Worm (Caenorhabditis elegans) whole organism, late embryonic: ENCODE data around the gene F09C6.13.

ENCODE experiments used
- C08G9.2 ChIP-seq: sonication (generic microtip); optimal IDR thresholded peaks from 2 replicates; lab custom pipeline; 2016; ENCODE audit warnings: mild to moderate bottlenecking, missing genetic modification characterization, moderate library complexity, missing compliant biosample characterization
- F13H6.1 ChIP-seq: sonication (generic microtip); optimal IDR thresholded peaks from 2 replicates; lab custom pipeline; 2016; ENCODE audit warnings: missing genetic modification characterization, missing compliant biosample characterization
- K02D7.2 ChIP-seq: sonication (generic microtip); optimal IDR thresholded peaks from 2 replicates; lab custom pipeline; 2017; ENCODE audit warnings: mild to moderate bottlenecking, missing genetic modification characterization, missing compliant biosample characterization
- K09A11.1 ChIP-seq: sonication (generic microtip); optimal IDR thresholded peaks from 2 replicates; lab custom pipeline; 2017; ENCODE audit warnings: antibody characterized with exemption, mild to moderate bottlenecking, missing genetic modification characterization, missing compliant biosample characterization; ENCODE audit not compliant: insufficient read depth
- Y22D7AL.16 ChIP-seq: sonication (generic microtip); optimal IDR thresholded peaks from 2 replicates; lab custom pipeline; 2016; ENCODE audit warnings: missing genetic modification characterization, missing compliant biosample characterization
- ceh-14 ChIP-seq: sonication (generic microtip); optimal IDR thresholded peaks from 2 replicates; lab custom pipeline; 2016; ENCODE audit warnings: missing genotype, missing genetic modification characterization, missing compliant biosample characterization
- ceh-18 ChIP-seq: sonication (generic microtip); optimal IDR thresholded peaks from 2 replicates; lab custom pipeline; 2016; ENCODE audit warnings: missing genetic modification characterization, missing compliant biosample characterization
- ceh-19 ChIP-seq: fragments of 200-800 bp; sonication (Bioruptor generic); optimal IDR thresholded peaks from 2 replicates; lab custom pipeline; 2018; ENCODE audit warnings: mild to moderate bottlenecking, missing genetic modification characterization, missing compliant biosample characterization
- ceh-2 ChIP-seq: sonication (generic microtip); optimal IDR thresholded peaks from 2 replicates; lab custom pipeline; 2016; ENCODE audit warnings: missing genotype, missing genetic modification characterization, missing compliant biosample characterization
- ceh-24 ChIP-seq: sonication (generic microtip); optimal IDR thresholded peaks from 2 replicates; lab custom pipeline; 2016; ENCODE audit warnings: mild to moderate bottlenecking, missing genetic modification characterization, missing compliant biosample characterization
- ceh-45 ChIP-seq: fragments of 200-800 bp; sonication (Bioruptor generic); IDR thresholded peaks from 2 replicates; pipeline ENCODE4 v1.3.6; 2022; ENCODE audit warnings: missing genetic modification reagents, missing genetic modification characterization, missing compliant biosample characterization
- ceh-48 ChIP-seq: sonication (generic microtip); optimal IDR thresholded peaks from 2 replicates; lab custom pipeline; 2016; ENCODE audit warnings: missing genetic modification characterization, inconsistent platforms, missing compliant biosample characterization
- ceh-6 ChIP-seq: fragments of 200-800 bp; sonication (Bioruptor generic); optimal IDR thresholded peaks from 2 replicates; lab custom pipeline; 2018; ENCODE audit warnings: mild to moderate bottlenecking, missing genetic modification characterization, missing compliant biosample characterization
- ceh-9 ChIP-seq: sonication (generic microtip); optimal IDR thresholded peaks from 2 replicates; lab custom pipeline; 2016; ENCODE audit warnings: mild to moderate bottlenecking, missing genetic modification characterization, inconsistent platforms, missing compliant biosample characterization
- dmd-4 ChIP-seq: sonication (generic microtip); optimal IDR thresholded peaks from 2 replicates; lab custom pipeline; 2016; ENCODE audit warnings: borderline replicate concordance, missing genetic modification characterization, missing compliant biosample characterization
- dve-1 ChIP-seq: sonication (generic microtip); optimal IDR thresholded peaks from 2 replicates; lab custom pipeline; 2017; ENCODE audit warnings: antibody characterized with exemption, mild to moderate bottlenecking, missing genetic modification characterization, missing compliant biosample characterization
- fax-1 ChIP-seq: sonication (generic microtip); optimal IDR thresholded peaks from 2 replicates; lab custom pipeline; 2016; ENCODE audit warnings: missing genotype, missing genetic modification characterization, missing compliant biosample characterization
- fkh-10 ChIP-seq: fragments of 150-350 bp; optimal IDR thresholded peaks from 2 replicates; lab custom pipeline; 2014; ENCODE audit warnings: missing biosample characterization, missing genetic modification reagents, missing genetic modification characterization
- fkh-6 ChIP-seq: sonication (generic microtip); optimal IDR thresholded peaks from 2 replicates; lab custom pipeline; 2016; ENCODE audit warnings: missing genetic modification characterization, missing compliant biosample characterization
- gmeb-2 ChIP-seq: sonication (generic microtip); optimal IDR thresholded peaks from 2 replicates; lab custom pipeline; 2016; ENCODE audit warnings: missing genetic modification characterization, inconsistent platforms, missing compliant biosample characterization
- hlh-6 ChIP-seq: sonication (generic microtip); optimal IDR thresholded peaks from 2 replicates; lab custom pipeline; 2016; ENCODE audit warnings: missing genotype, missing genetic modification characterization, missing compliant biosample characterization
- lim-6 ChIP-seq: sonication (generic microtip); optimal IDR thresholded peaks from 2 replicates; lab custom pipeline; 2016; ENCODE audit warnings: missing genetic modification characterization, missing compliant biosample characterization
- lin-11 ChIP-seq: fragments of 200-800 bp; sonication (Bioruptor generic); optimal IDR thresholded peaks from 2 replicates; lab custom pipeline; 2018; ENCODE audit warnings: mild to moderate bottlenecking, missing genetic modification characterization, missing compliant biosample characterization
- nfya-1 ChIP-seq: sonication (generic microtip); optimal IDR thresholded peaks from 2 replicates; lab custom pipeline; 2017; ENCODE audit warnings: missing genetic modification characterization, mild to moderate bottlenecking, missing compliant biosample characterization, antibody characterized with exemption, moderate library complexity
- nhr-11 ChIP-seq: fragments of 150-350 bp; optimal IDR thresholded peaks from 2 replicates; lab custom pipeline; 2014; ENCODE audit warnings: missing biosample characterization, missing genetic modification characterization
- nhr-232 ChIP-seq: sonication (generic microtip); optimal IDR thresholded peaks from 2 replicates; lab custom pipeline; 2016; ENCODE audit warnings: missing genetic modification characterization, missing compliant biosample characterization
- odd-2 ChIP-seq: sonication (generic microtip); optimal IDR thresholded peaks from 2 replicates; lab custom pipeline; 2017; ENCODE audit warnings: antibody characterized with exemption, mild to moderate bottlenecking, missing genetic modification characterization, missing compliant biosample characterization
- pag-3 ChIP-seq: sonication (generic microtip); optimal IDR thresholded peaks from 2 replicates; lab custom pipeline; 2016; ENCODE audit warnings: missing compliant biosample characterization, missing genetic modification characterization, borderline replicate concordance
- pat-9 ChIP-seq: fragments of 200-800 bp; sonication (Bioruptor generic); optimal IDR thresholded peaks from 2 replicates; lab custom pipeline; 2018; ENCODE audit warnings: mild to moderate bottlenecking, missing genetic modification characterization, moderate library complexity, missing compliant biosample characterization
- pha-2 ChIP-seq: sonication (generic microtip); optimal IDR thresholded peaks from 2 replicates; lab custom pipeline; 2017; ENCODE audit warnings: mild to moderate bottlenecking, missing genetic modification characterization, missing compliant biosample characterization
- pqm-1 ChIP-seq: sonication (generic microtip); optimal IDR thresholded peaks from 2 replicates; lab custom pipeline; 2016; ENCODE audit warnings: missing genetic modification characterization, missing compliant biosample characterization
- pros-1 ChIP-seq: fragments of 150-350 bp; optimal IDR thresholded peaks from 2 replicates; lab custom pipeline; 2014; ENCODE audit warnings: missing biosample characterization, missing genetic modification reagents, missing genetic modification characterization
- rnt-1 ChIP-seq: sonication (generic microtip); optimal IDR thresholded peaks from 2 replicates; lab custom pipeline; 2016; ENCODE audit warnings: missing genetic modification characterization, missing compliant biosample characterization
- sdc-2 ChIP-seq: sonication (generic microtip); optimal IDR thresholded peaks from 2 replicates; lab custom pipeline; 2016; ENCODE audit warnings: missing genotype, missing genetic modification characterization, missing compliant biosample characterization
- sox-4 ChIP-seq: sonication (generic microtip); optimal IDR thresholded peaks from 2 replicates; lab custom pipeline; 2017; ENCODE audit warnings: mild to moderate bottlenecking, missing genetic modification characterization, inconsistent platforms, missing compliant biosample characterization
- tbx-7 ChIP-seq: sonication (generic microtip); optimal IDR thresholded peaks from 2 replicates; lab custom pipeline; 2016; ENCODE audit warnings: missing genotype, missing genetic modification characterization, missing compliant biosample characterization
- unc-3 ChIP-seq, 2 experiments: fragments of 200-800 bp in 1 of 2; sonication (Bioruptor generic) in 1 of 2; sonication (generic microtip) in 1 of 2; conservative IDR thresholded peaks in 1 of 2; optimal IDR thresholded peaks in 1 of 2; 2 replicates each; pipeline versions ENCODE4 v1.3.6 to Lab custom; 2016 to 2022; ENCODE audit warnings: missing compliant biosample characterization in 2 of 2, missing genetic modification characterization in 2 of 2, missing genetic modification reagents in 1 of 2
- unc-42 ChIP-seq: sonication (generic microtip); optimal IDR thresholded peaks from 2 replicates; lab custom pipeline; 2016; ENCODE audit warnings: missing genotype, missing genetic modification characterization, missing compliant biosample characterization
- unc-55 ChIP-seq: sonication (generic microtip); optimal IDR thresholded peaks from 2 replicates; lab custom pipeline; 2017; ENCODE audit warnings: missing biosample characterization, missing genetic modification reagents, missing genetic modification characterization

F09C6.13 gene

ce11 chrV:16893440-16893839 is 8.6 kb downstream of the F09C6.13 start, which contains the start of gene F09C6.15:
Gene F09C6.15, plus strand, starts transcription at chrV:16893740.
- TF ChIP-seq Y22D7AL.16, result no peak
- TF ChIP-seq K02D7.2 (tag; lab: Kevin White, UChicago), result no peak
- no peak for TF ChIP-seq tbx-7
- TF ChIP-seq ceh-24, result no peak
- TF ChIP-seq nhr-232 (tag; lab: Kevin White, UChicago), result no peak
- no peak for TF ChIP-seq fax-1
- no peak for TF ChIP-seq ceh-19 (GFP tag; lab: Kevin White, UChicago)
- TF ChIP-seq odd-2 (tag; lab: Kevin White, UChicago), result no peak
- TF ChIP-seq dve-1, result no peak
- no peak for TF ChIP-seq ceh-14
- no peak for TF ChIP-seq ceh-9 (tag; lab: Kevin White, UChicago)
- no peak for TF ChIP-seq lim-6 (tag; lab: Kevin White, UChicago)
- TF ChIP-seq unc-42 (tag; lab: Kevin White, UChicago), result no peak
- no peak for TF ChIP-seq C08G9.2 (tag; lab: Kevin White, UChicago)
- no peak for TF ChIP-seq pqm-1 (tag; lab: Kevin White, UChicago)

DNA sequence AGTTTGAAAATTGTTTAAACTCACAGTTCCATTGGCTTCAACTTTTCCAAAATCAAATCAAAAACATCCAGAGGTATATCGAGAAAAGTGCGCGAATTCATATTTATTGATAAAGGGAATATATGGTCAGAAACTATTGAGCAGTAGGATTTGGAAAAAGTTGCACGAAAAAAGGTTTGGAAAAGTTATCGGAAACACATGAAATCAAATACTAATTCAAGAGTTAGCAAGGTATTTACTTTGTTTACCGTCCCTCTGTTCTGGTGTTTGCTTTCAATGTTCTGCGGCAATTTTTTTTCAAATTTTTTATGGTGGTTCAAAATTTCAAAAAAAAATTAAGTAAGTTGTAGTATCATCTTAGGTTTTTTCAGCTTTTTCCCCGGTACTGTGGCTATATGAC is 14.5 kb downstream of the F09C6.13 start, which contains the start of gene fbxa-45:
Gene fbxa-45, minus strand, starts transcription at position 101 of the 400 bp plus-strand sequence.
- TF ChIP-seq fkh-10 (GFP tag; lab: Kevin White, UChicago), result no peak
- no peak for TF ChIP-seq pqm-1 (tag; lab: Kevin White, UChicago)
- no peak for TF ChIP-seq hlh-6 (tag; lab: Kevin White, UChicago)
- no peak for TF ChIP-seq fkh-6 (tag; lab: Kevin White, UChicago)
- TF ChIP-seq K09A11.1, result no peak
- TF ChIP-seq pha-2 (tag; lab: Kevin White, UChicago), result no peak
- no peak for TF ChIP-seq C08G9.2 (tag; lab: Kevin White, UChicago)
- no peak for TF ChIP-seq ceh-48
- TF ChIP-seq pros-1 (tag; lab: Kevin White, UChicago), result no peak
- TF ChIP-seq fax-1, result no peak
- no peak for TF ChIP-seq nhr-11 (tag; lab: Kevin White, UChicago)
- no peak for TF ChIP-seq lin-11 (tag; lab: Kevin White, UChicago)
- TF ChIP-seq unc-3 (GFP tag; conservative IDR thresholded peaks at IDR 0.05; lab: Robert Waterston, UW), result no peak
- no peak for TF ChIP-seq unc-3 (tag; optimal IDR thresholded peaks at IDR 0.05; lab: Kevin White, UChicago)
- no peak for TF ChIP-seq rnt-1 (tag; lab: Kevin White, UChicago)
- no peak for TF ChIP-seq ceh-6 (GFP tag; lab: Kevin White, UChicago)
- no peak for TF ChIP-seq dve-1

- TF ChIP-seq nfya-1 (tag; lab: Kevin White, UChicago) (no peak), pag-3 (tag; lab: Kevin White, UChicago) (no peak), ceh-9 (tag; lab: Kevin White, UChicago) (no peak), ceh-18 (tag; lab: Kevin White, UChicago) (no peak), unc-42 (tag; lab: Kevin White, UChicago) (no peak), ceh-6 (GFP tag; lab: Kevin White, UChicago) (no peak), sdc-2 (tag; lab: Kevin White, UChicago) (no peak), fkh-10 (GFP tag; lab: Kevin White, UChicago) (no peak), sox-4 (no peak), pat-9 (no peak), dmd-4 (tag; lab: Kevin White, UChicago) (no peak), hlh-6 (tag; lab: Kevin White, UChicago) (no peak), F13H6.1 (tag; lab: Kevin White, UChicago) (no peak), unc-55 (GFP tag; lab: Kevin White, UChicago) (no peak), ceh-45 (GFP tag; lab: Robert Waterston, UW) (no peak), unc-3 (GFP tag; conservative IDR thresholded peaks at IDR 0.05; lab: Robert Waterston, UW) (no peak), unc-3 (tag; optimal IDR thresholded peaks at IDR 0.05; lab: Kevin White, UChicago) (no peak), ceh-2 (no peak), nhr-232 (tag; lab: Kevin White, UChicago) (no peak), fkh-6 (tag; lab: Kevin White, UChicago) (no peak), gmeb-2 (tag; lab: Kevin White, UChicago) (no peak)
Measured at ce11 chrV:16902726-16903125, 17.9 kb downstream of the F09C6.13 start, which contains the start of gene srd-68. Gene srd-68, minus strand, starts transcription at chrV:16902826.
